In the genomic region with DNA sequence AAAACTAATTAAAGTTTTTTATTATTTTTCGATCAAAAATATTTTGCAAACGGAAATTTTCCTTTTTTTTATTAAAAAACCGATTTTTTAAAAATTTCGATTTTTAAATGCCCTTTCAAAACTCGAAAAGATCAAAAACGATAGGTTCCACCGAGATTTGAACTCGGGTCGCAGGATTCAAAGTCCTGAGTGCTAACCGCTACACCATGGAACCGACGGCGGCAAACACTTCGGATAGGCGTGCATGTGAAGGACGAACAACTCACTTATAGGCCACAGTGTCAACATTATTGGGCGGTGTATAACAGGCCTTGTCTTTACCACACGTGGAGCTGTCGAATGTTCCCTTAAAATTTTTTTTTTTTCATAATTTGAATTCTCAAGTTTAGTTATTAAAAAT, we compare ENCODE assay signal across 3 worm cellular contexts.
A peak's percentile ranks its signal among the peaks of the same experiment; 100 is the strongest.
TF ChIP-seq lines count a peak whose summit lies in the region.

No protein-coding gene starts in this region.

TF ChIP-seq in whole organism, L1 larva, 84 proteins besides CTCF, POLR2A, EP300 and RAD21 (continued from another document):
- TF ChIP-seq nhr-19 (GFP tag; conservative IDR thresholded peaks at IDR 0.05; lab: Robert Waterston, UW) (peak; percentile 33; the same call in 1 of the 2 replicates), nhr-20 (tag; optimal IDR thresholded peaks at IDR 0.05; lab: Kevin White, UChicago) (peak; percentile 43), nhr-90 (tag; optimal IDR thresholded peaks at IDR 0.05; lab: Kevin White, UChicago; ENCODE audit: poor library complexity) (peak; percentile 52), nhr-237 (tag; optimal IDR thresholded peaks at IDR 0.05; lab: Kevin White, UChicago) (no peak), lin-35 (GFP tag; optimal IDR thresholded peaks at IDR 0.05; lab: Kevin White, UChicago) (peak; percentile 23 to 64), mdl-1 (tag; optimal IDR thresholded peaks at IDR 0.05; lab: Kevin White, UChicago) (peak in 1 of 2 experiments; percentile 14), mab-9 (GFP tag; IDR thresholded peaks at IDR 0.05; lab: Robert Waterston, UW) (no peak), xbp-1 (tag; optimal IDR thresholded peaks at IDR 0.05; lab: Kevin White, UChicago) (no peak), nhr-71 (tag; optimal IDR thresholded peaks at IDR 0.05; lab: Kevin White, UChicago) (no peak), vab-15 (tag; optimal IDR thresholded peaks at IDR 0.05; lab: Kevin White, UChicago) (no peak)

TF ChIP-seq in whole organism, L3 larva, 47 proteins besides CTCF, POLR2A, EP300 and RAD21 (continued from another document):
- TF ChIP-seq nhr-76 (tag; optimal IDR thresholded peaks at IDR 0.05; lab: Kevin White, UChicago), result no peak
- TF ChIP-seq ztf-4 (tag; optimal IDR thresholded peaks at IDR 0.05; lab: Kevin White, UChicago), result no peak
- no peak for TF ChIP-seq nfya-1 (tag; optimal IDR thresholded peaks at IDR 0.05; lab: Kevin White, UChicago; ENCODE audit: insufficient read depth)
- TF ChIP-seq unc-62 (GFP tag; optimal IDR thresholded peaks at IDR 0.05; lab: Kevin White, UChicago), result no peak
- no peak for TF ChIP-seq R02D3.7 (tag; optimal IDR thresholded peaks at IDR 0.05; lab: Kevin White, UChicago)
- TF ChIP-seq unc-39 (tag; optimal IDR thresholded peaks at IDR 0.05; lab: Kevin White, UChicago), result no peak
TF ChIP-seq in whole organism, L3 larva: peak in this region for 4.

TF ChIP-seq in whole organism, young adult, 124 proteins besides CTCF, POLR2A, EP300 and RAD21 (continued from another document):
- TF ChIP-seq lsy-27 (tag; optimal IDR thresholded peaks at IDR 0.05; lab: Kevin White, UChicago; ENCODE audit: borderline replicate concordance, insufficient read depth) (no peak), rpc-1 (optimal IDR thresholded peaks at IDR 0.05; lab: Kevin White, UChicago) (peak; percentile 50), rpc-1 (tag; optimal IDR thresholded peaks at IDR 0.05; lab: Kevin White, UChicago) (peak; percentile 70), attf-6 (GFP tag; IDR thresholded peaks at IDR 0.05; lab: Robert Waterston, UW) (no peak), F22D6.2 (tag; optimal IDR thresholded peaks at IDR 0.05; lab: Kevin White, UChicago) (no peak), lin-40 (tag; optimal IDR thresholded peaks at IDR 0.05; lab: Kevin White, UChicago) (no peak), ceh-91 (GFP tag; IDR thresholded peaks at IDR 0.05; lab: Robert Waterston, UW) (no peak), ztf-6 (GFP tag; IDR thresholded peaks at IDR 0.05; lab: Robert Waterston, UW) (no peak), Y56A3A.18 (GFP tag; IDR thresholded peaks at IDR 0.05; lab: Robert Waterston, UW) (no peak), repo-1 (tag; optimal IDR thresholded peaks at IDR 0.05; lab: Kevin White, UChicago) (no peak), hlh-26 (GFP tag; conservative IDR thresholded peaks at IDR 0.05; lab: Robert Waterston, UW) (no peak), lin-26 (GFP tag; IDR thresholded peaks at IDR 0.05; lab: Robert Waterston, UW) (no peak), efl-1 (GFP tag; optimal IDR thresholded peaks at IDR 0.05; lab: Kevin White, UChicago) (no peak), K12H6.12 (tag; optimal IDR thresholded peaks at IDR 0.05; lab: Kevin White, UChicago) (no peak), egl-18 (GFP tag; IDR thresholded peaks at IDR 0.05; lab: Robert Waterston, UW) (no peak), zim-3 (tag; optimal IDR thresholded peaks at IDR 0.05; lab: Kevin White, UChicago) (no peak), hmg-1.2 (GFP tag; IDR thresholded peaks at IDR 0.05; lab: Robert Waterston, UW) (peak; percentile 39), B0261.1 (tag; optimal IDR thresholded peaks at IDR 0.05; lab: Kevin White, UChicago) (peak; percentile 69), cebp-2 (GFP tag; IDR thresholded peaks at IDR 0.05; lab: Robert Waterston, UW) (no peak), mxl-1 (tag; optimal IDR thresholded peaks at IDR 0.05; lab: Kevin White, UChicago) (no peak), Y67H2A.10 (GFP tag; conservative IDR thresholded peaks at IDR 0.05; lab: Robert Waterston, UW) (no peak), madf-6 (GFP tag; IDR thresholded peaks at IDR 0.05; lab: Robert Waterston, UW) (no peak), snpc-4 (GFP tag; optimal IDR thresholded peaks at IDR 0.05; lab: Kevin White, UChicago) (no peak), snpc-4 (tag; optimal IDR thresholded peaks at IDR 0.05; lab: Kevin White, UChicago) (peak in 1 of 4 experiments; percentile 27), F49E8.2 (tag; optimal IDR thresholded peaks at IDR 0.05; lab: Kevin White, UChicago; ENCODE audit: insufficient read depth) (no peak), let-526 (GFP tag; IDR thresholded peaks at IDR 0.05; lab: Robert Waterston, UW) (no peak), Y95B8A.8 (GFP tag; IDR thresholded peaks at IDR 0.05; lab: Robert Waterston, UW) (no peak), ekl-4 (GFP tag; IDR thresholded peaks at IDR 0.05; lab: Robert Waterston, UW) (no peak)
